Worm (Caenorhabditis elegans) whole organism, young adult: ENCODE data around the gene pals-18.

Experiments used
- B0035.1 ChIP-seq: sonication (generic microtip); optimal IDR thresholded peaks from 2 replicates; lab custom pipeline; 2016; ENCODE audit warnings: missing genetic modification characterization, mild to moderate bottlenecking, missing compliant biosample characterization, missing genotype, missing genetic modification reagents
- B0261.1 ChIP-seq: sonication (generic microtip); optimal IDR thresholded peaks from 2 replicates; lab custom pipeline; 2016; ENCODE audit warnings: mild to moderate bottlenecking, missing genetic modification characterization, moderate library complexity, missing compliant biosample characterization
- C06A6.2 ChIP-seq: fragments of 200-800 bp; sonication (Bioruptor generic); conservative IDR thresholded peaks from 2 replicates; pipeline ENCODE4 v1.3.6; 2022; ENCODE audit warnings: missing genetic modification characterization, missing compliant biosample characterization
- D2030.7 ChIP-seq: fragments of 200-800 bp; sonication (Bioruptor generic); IDR thresholded peaks from 2 replicates; pipeline ENCODE4 v1.3.6; 2022; ENCODE audit warnings: missing genetic modification reagents, missing genetic modification characterization, missing compliant biosample characterization
- F10E7.11 ChIP-seq: sonication (generic microtip); optimal IDR thresholded peaks from 2 replicates; lab custom pipeline; 2017; ENCODE audit warnings: mild to moderate bottlenecking, missing genetic modification characterization, moderate library complexity, missing compliant biosample characterization
- F33H1.4 ChIP-seq: fragments of 200-800 bp; sonication (Bioruptor generic); IDR thresholded peaks from 2 replicates; pipeline ENCODE4 v1.3.6; 2022; ENCODE audit warnings: missing genetic modification reagents, missing genetic modification characterization, missing compliant biosample characterization
- F55B11.4 ChIP-seq: sonication (generic microtip); optimal IDR thresholded peaks from 2 replicates; lab custom pipeline; 2016; ENCODE audit warnings: missing compliant biosample characterization, missing genetic modification characterization, borderline replicate concordance; ENCODE audit not compliant: insufficient read depth
- F57A8.1 ChIP-seq: fragments of 200-800 bp; sonication (Bioruptor generic); optimal IDR thresholded peaks from 2 replicates; lab custom pipeline; 2018; ENCODE audit warnings: mild to moderate bottlenecking, missing genetic modification characterization, moderate library complexity, missing compliant biosample characterization
- F57C9.4 ChIP-seq: sonication (generic microtip); optimal IDR thresholded peaks from 2 replicates; lab custom pipeline; 2017; ENCODE audit warnings: mild to moderate bottlenecking, missing genetic modification characterization, missing compliant biosample characterization
- Y56A3A.18 ChIP-seq: fragments of 200-800 bp; sonication (Bioruptor generic); IDR thresholded peaks from 2 replicates; pipeline ENCODE4 v1.3.6; 2022; ENCODE audit warnings: missing genetic modification reagents, missing genetic modification characterization, missing compliant biosample characterization
- ama-1 ChIP-seq, 3 experiments: fragments of 150-350 bp in 1 of 3; sonication (generic microtip) in 2 of 3; optimal IDR thresholded peaks; 2 replicates each; lab custom pipeline; 2014 to 2018; ENCODE audit warnings: missing biosample characterization in 2 of 3, missing genetic modification characterization in 2 of 3, missing genetic modification reagents in 2 of 3
- atf-7 ChIP-seq: sonication (generic microtip); optimal IDR thresholded peaks from 2 replicates; lab custom pipeline; 2017; ENCODE audit warnings: mild to moderate bottlenecking, missing genetic modification characterization, missing compliant biosample characterization
- athp-1 ChIP-seq: sonication (generic microtip); optimal IDR thresholded peaks from 2 replicates; lab custom pipeline; 2017; ENCODE audit warnings: mild to moderate bottlenecking, missing genetic modification characterization, missing compliant biosample characterization
- attf-5 ChIP-seq: fragments of 200-800 bp; sonication (Bioruptor generic); optimal IDR thresholded peaks from 2 replicates; lab custom pipeline; 2018; ENCODE audit warnings: mild to moderate bottlenecking, missing genetic modification characterization, missing compliant biosample characterization
- bed-2 ChIP-seq: fragments of 200-800 bp; sonication (Bioruptor generic); IDR thresholded peaks from 2 replicates; pipeline ENCODE4 v1.3.6; 2022; ENCODE audit warnings: missing genetic modification reagents, missing genetic modification characterization, missing compliant biosample characterization
- ccch-3 ChIP-seq: fragments of 200-800 bp; sonication (Bioruptor generic); optimal IDR thresholded peaks from 2 replicates; lab custom pipeline; 2018; ENCODE audit warnings: mild to moderate bottlenecking, missing genetic modification characterization, missing compliant biosample characterization
- cebp-1 ChIP-seq, 2 experiments: fragments of 200-800 bp in 1 of 2; sonication (Bioruptor generic) in 1 of 2; sonication (generic microtip) in 1 of 2; IDR thresholded peaks in 1 of 2; optimal IDR thresholded peaks in 1 of 2; 2 replicates each; pipeline versions ENCODE4 v1.3.6 to Lab custom; 2017 to 2022; ENCODE audit warnings: missing compliant biosample characterization in 2 of 2, missing genetic modification characterization in 2 of 2, mild to moderate bottlenecking in 1 of 2, missing genetic modification reagents in 1 of 2, moderate library complexity in 1 of 2
- ceh-100 ChIP-seq: fragments of 200-800 bp; sonication (Bioruptor generic); IDR thresholded peaks from 2 replicates; pipeline ENCODE4 v1.3.6; 2022; ENCODE audit warnings: missing genetic modification reagents, missing genetic modification characterization, missing compliant biosample characterization
- ceh-27 ChIP-seq: fragments of 200-800 bp; sonication (Bioruptor generic); optimal IDR thresholded peaks from 2 replicates; lab custom pipeline; 2018; ENCODE audit warnings: mild to moderate bottlenecking, missing genetic modification characterization, moderate library complexity, missing compliant biosample characterization
- ceh-79 ChIP-seq: sonication (generic microtip); optimal IDR thresholded peaks from 2 replicates; lab custom pipeline; 2017; ENCODE audit warnings: mild to moderate bottlenecking, missing genetic modification characterization, missing compliant biosample characterization
- ceh-91 ChIP-seq: fragments of 200-800 bp; sonication (Bioruptor generic); IDR thresholded peaks from 2 replicates; pipeline ENCODE4 v1.3.6; 2022; ENCODE audit warnings: missing genetic modification reagents, missing genetic modification characterization, missing compliant biosample characterization
- dpl-1 ChIP-seq: fragments of 150-350 bp; optimal IDR thresholded peaks from 2 replicates; lab custom pipeline; 2014; ENCODE audit warnings: missing biosample characterization, missing genetic modification reagents, missing genetic modification characterization
- efl-1 ChIP-seq: fragments of 150-350 bp; optimal IDR thresholded peaks from 2 replicates; lab custom pipeline; 2014; ENCODE audit warnings: missing biosample characterization, missing genetic modification reagents, missing genetic modification characterization
- egrh-3 ChIP-seq: fragments of 200-800 bp; sonication (Bioruptor generic); IDR thresholded peaks from 2 replicates; pipeline ENCODE4 v1.3.6; 2022; ENCODE audit warnings: missing genetic modification reagents, missing genetic modification characterization, missing compliant biosample characterization
- ets-4 ChIP-seq: fragments of 200-800 bp; sonication (Bioruptor generic); optimal IDR thresholded peaks from 2 replicates; lab custom pipeline; 2018; ENCODE audit warnings: mild to moderate bottlenecking, missing genetic modification characterization, missing compliant biosample characterization
- him-1 ChIP-seq: sonication (generic microtip); optimal IDR thresholded peaks from 2 replicates; lab custom pipeline; 2016; ENCODE audit warnings: missing genotype, missing genetic modification reagents, missing genetic modification characterization, missing compliant biosample characterization
- hlh-12 ChIP-seq: sonication (generic microtip); optimal IDR thresholded peaks from 2 replicates; lab custom pipeline; 2016; ENCODE audit warnings: missing genetic modification characterization, missing compliant biosample characterization
- hmg-1.2 ChIP-seq: fragments of 200-800 bp; sonication (Bioruptor generic); IDR thresholded peaks from 2 replicates; pipeline ENCODE4 v1.3.6; 2022; ENCODE audit warnings: missing genetic modification reagents, missing genetic modification characterization, missing compliant biosample characterization
- lir-1 ChIP-seq: fragments of 200-800 bp; sonication (Bioruptor generic); conservative IDR thresholded peaks from 2 replicates; pipeline ENCODE4 v1.3.6; 2022; ENCODE audit warnings: missing genetic modification reagents, missing genetic modification characterization, missing compliant biosample characterization
- lsl-1 ChIP-seq: fragments of 200-800 bp; sonication (Bioruptor generic); optimal IDR thresholded peaks from 2 replicates; lab custom pipeline; 2018; ENCODE audit warnings: mild to moderate bottlenecking, missing genetic modification characterization, moderate library complexity, missing compliant biosample characterization
- madf-10 ChIP-seq: sonication (generic microtip); optimal IDR thresholded peaks from 2 replicates; lab custom pipeline; 2016; ENCODE audit warnings: mild to moderate bottlenecking, missing genetic modification characterization, missing compliant biosample characterization
- madf-6 ChIP-seq: fragments of 200-800 bp; sonication (Bioruptor generic); IDR thresholded peaks from 2 replicates; pipeline ENCODE4 v1.3.6; 2022; ENCODE audit warnings: missing genetic modification reagents, missing genetic modification characterization, missing compliant biosample characterization
- mes-4 ChIP-seq: sonication (generic microtip); optimal IDR thresholded peaks from 2 replicates; lab custom pipeline; 2016; ENCODE audit warnings: missing genotype, missing genetic modification characterization, missing compliant biosample characterization
- mxl-1 ChIP-seq: sonication (generic microtip); optimal IDR thresholded peaks from 2 replicates; lab custom pipeline; 2016; ENCODE audit warnings: missing genetic modification characterization, missing compliant biosample characterization
- nfyb-1 ChIP-seq: fragments of 200-800 bp; sonication (Bioruptor generic); IDR thresholded peaks from 2 replicates; pipeline ENCODE4 v1.3.6; 2022; ENCODE audit warnings: missing genetic modification reagents, missing genetic modification characterization, missing compliant biosample characterization
- nhr-80 ChIP-seq: sonication (generic microtip); optimal IDR thresholded peaks from 2 replicates; lab custom pipeline; 2016; ENCODE audit warnings: missing genetic modification characterization, missing compliant biosample characterization
- somi-1 ChIP-seq: fragments of 200-800 bp; sonication (Bioruptor generic); optimal IDR thresholded peaks from 2 replicates; lab custom pipeline; 2018; ENCODE audit warnings: mild to moderate bottlenecking, missing genetic modification characterization, missing compliant biosample characterization
- sptf-2 ChIP-seq: fragments of 200-800 bp; sonication (Bioruptor generic); optimal IDR thresholded peaks from 2 replicates; lab custom pipeline; 2018; ENCODE audit warnings: mild to moderate bottlenecking, missing genetic modification characterization, missing compliant biosample characterization
- tbp1 ChIP-seq: fragments of 200-800 bp; sonication (Bioruptor generic); optimal IDR thresholded peaks from 2 replicates; lab custom pipeline; 2018; ENCODE audit warnings: mild to moderate bottlenecking, missing genetic modification characterization, missing compliant biosample characterization
- zfh-2 ChIP-seq: fragments of 200-800 bp; sonication (Bioruptor generic); conservative IDR thresholded peaks from 2 replicates; pipeline ENCODE4 v1.3.6; 2022; ENCODE audit warnings: missing genetic modification reagents, missing genetic modification characterization, missing compliant biosample characterization
- zim-3 ChIP-seq: sonication (generic microtip); optimal IDR thresholded peaks from 2 replicates; lab custom pipeline; 2017; ENCODE audit warnings: mild to moderate bottlenecking, missing genetic modification characterization, moderate library complexity, missing compliant biosample characterization
- ztf-28 ChIP-seq: fragments of 200-800 bp; sonication (Bioruptor generic); IDR thresholded peaks from 2 replicates; pipeline ENCODE4 v1.3.6; 2022; ENCODE audit warnings: missing genetic modification reagents, missing genetic modification characterization, missing compliant biosample characterization

The pals-18 gene

DNA sequence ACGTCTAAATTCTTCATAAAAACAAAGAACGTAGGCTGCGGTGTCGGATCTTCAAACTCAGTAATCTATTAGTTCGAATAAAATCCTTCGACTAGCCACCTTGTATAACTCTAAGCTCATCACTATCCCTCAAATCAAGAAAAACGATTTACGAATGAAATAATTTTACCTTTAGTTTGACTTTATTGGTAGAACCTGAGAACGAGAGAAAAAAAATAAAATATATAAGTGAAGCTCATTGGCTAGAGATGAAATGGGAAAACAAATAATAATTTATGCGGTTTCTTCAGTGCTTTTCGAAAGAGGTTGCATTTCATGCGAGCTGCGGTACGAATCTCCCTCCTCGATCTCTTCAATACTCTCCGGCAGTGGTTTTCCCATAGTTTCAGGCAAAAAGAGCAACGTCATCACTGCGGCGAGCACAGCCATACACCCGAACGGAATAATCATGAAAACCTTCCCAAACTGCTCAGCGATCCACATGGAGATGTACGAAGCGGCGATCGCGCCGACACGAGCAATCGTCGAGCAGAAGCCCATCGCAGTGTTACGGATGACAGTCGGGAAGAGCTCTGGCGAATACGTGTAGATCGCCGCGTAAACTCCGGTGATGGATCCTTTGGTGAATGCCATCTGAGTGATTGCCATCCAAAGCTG lies 16.6 kb downstream of the pals-18 start (continued):
- peak; percentile 90; the same call in 1 of the 2 replicates for TF ChIP-seq Y56A3A.18
- no peak for TF ChIP-seq F57A8.1
- TF ChIP-seq hmg-1.2 (GFP tag; lab: Robert Waterston, UW), result peak; percentile 55

DNA sequence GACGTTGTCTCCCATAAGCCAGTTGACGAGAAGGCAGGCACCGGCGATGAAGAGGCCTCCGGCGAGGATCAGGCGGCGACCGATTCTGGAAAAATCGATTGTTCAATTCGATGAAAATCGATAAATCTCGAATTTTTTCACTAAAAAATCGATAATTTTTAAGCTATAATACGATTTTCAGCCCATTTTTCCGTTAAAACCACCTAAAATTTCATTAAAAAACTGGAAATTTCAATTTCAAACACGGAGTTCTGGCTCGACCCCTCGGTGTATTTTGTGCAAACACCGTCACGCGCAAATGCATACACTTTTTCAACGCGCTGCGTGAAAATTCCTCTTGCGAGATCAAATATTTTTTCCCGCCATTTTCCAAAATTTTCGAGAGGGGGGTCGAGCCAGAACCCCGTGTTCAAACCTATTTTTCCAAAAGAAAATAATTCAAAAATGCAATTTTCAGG lies 17.2 kb downstream of the pals-18 start:
- TF ChIP-seq dpl-1 (peak; percentile 41), madf-6 (peak; percentile 43), efl-1 (GFP tag; lab: Kevin White, UChicago) (peak; percentile 55), D2030.7 (GFP tag; lab: Robert Waterston, UW) (peak; percentile 53), F33H1.4 (GFP tag; lab: Robert Waterston, UW) (peak; percentile 39)
- TF ChIP-seq, all 124 proteins: peak for 5; not testable (repeated sequence) for 119

DNA sequence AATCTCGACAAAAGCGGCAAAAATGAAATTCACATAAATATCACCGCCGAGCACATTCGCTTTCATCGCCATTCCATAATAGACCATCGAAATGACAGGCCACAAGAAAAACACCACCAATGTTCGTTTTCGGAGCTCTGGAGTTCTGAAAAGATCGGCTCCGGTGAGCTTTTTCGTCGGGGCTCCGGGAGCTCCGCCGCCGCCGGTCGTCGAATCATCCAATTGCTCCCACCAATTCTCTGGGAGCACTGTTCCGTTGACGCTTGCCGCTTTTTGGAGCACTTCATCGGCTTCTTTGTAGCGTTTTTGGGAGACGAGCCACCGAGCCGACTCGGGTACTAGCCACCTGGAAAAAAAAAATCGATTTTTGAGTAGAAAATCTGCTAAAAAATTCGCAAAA lies 18.2 kb downstream of the pals-18 start:
- no peak for TF ChIP-seq nhr-80
- no peak for TF ChIP-seq atf-7
- TF ChIP-seq ceh-27 (GFP tag; lab: Kevin White, UChicago), result no peak
- peak; percentile 60; the same call in 1 of the 2 replicates for TF ChIP-seq zfh-2 (GFP tag; lab: Robert Waterston, UW)

DNA sequence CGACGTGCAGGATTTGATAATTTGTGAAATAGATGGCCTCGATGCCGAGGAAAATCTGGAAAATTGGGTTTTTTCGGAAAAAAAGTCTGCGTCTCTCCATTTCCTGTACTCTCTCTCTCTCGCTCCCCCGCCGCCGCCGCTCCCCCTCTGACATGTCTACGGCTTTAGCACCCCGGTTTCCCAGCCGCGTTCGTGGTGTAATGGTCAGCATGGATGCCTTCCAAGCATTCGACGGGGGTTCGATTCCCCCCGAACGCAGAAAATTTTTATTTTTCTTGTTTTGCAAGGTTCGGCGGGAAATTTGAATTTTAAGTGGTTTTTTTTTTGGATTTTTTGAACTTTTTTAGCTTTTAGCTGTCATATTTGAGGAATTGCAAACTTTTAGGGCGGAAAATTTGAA lies 21.1 kb downstream of the pals-18 start:
- TF ChIP-seq mes-4, result no peak
- TF ChIP-seq B0261.1 (tag; lab: Kevin White, UChicago), result peak; percentile 96
- peak; percentile 64; the same call in 1 of the 2 replicates for TF ChIP-seq madf-6
- peak; percentile 99 for TF ChIP-seq tbp1 (GFP tag; lab: Kevin White, UChicago)
- TF ChIP-seq sptf-2, result no peak
- peak; percentile 57 for TF ChIP-seq attf-5 (GFP tag; lab: Kevin White, UChicago)
- no peak for TF ChIP-seq C06A6.2 (GFP tag; lab: Robert Waterston, UW)
- TF ChIP-seq hlh-12 (tag; lab: Kevin White, UChicago), result no peak
- TF ChIP-seq ztf-28, result 0 out of 2 replicates have a peak, but pooled peaks have one; percentile 57
- TF ChIP-seq B0035.1 (tag; lab: Kevin White, UChicago), result no peak
- no peak for TF ChIP-seq ceh-79 (tag; lab: Kevin White, UChicago)
- TF ChIP-seq F10E7.11 (tag; lab: Kevin White, UChicago), result peak; percentile 59
- TF ChIP-seq somi-1 (GFP tag; lab: Kevin White, UChicago), result no peak
- TF ChIP-seq zim-3 (tag; lab: Kevin White, UChicago), result no peak
- TF ChIP-seq hmg-1.2 (GFP tag; lab: Robert Waterston, UW), result peak; percentile 100
- no peak for TF ChIP-seq ama-1 (optimal IDR thresholded peaks at IDR 0.05; lab: Kevin White, UChicago)
- peak in 1 of 2 experiments; percentile 90 for TF ChIP-seq ama-1 (GFP tag; optimal IDR thresholded peaks at IDR 0.05; lab: Kevin White, UChicago)
- TF ChIP-seq ets-4 (GFP tag; lab: Kevin White, UChicago), result no peak
- peak; percentile 54 for TF ChIP-seq madf-10 (tag; lab: Kevin White, UChicago)
- TF ChIP-seq cebp-1 (GFP tag; IDR thresholded peaks at IDR 0.05; lab: Robert Waterston, UW), result peak; percentile 39; the same call in 1 of the 2 replicates
- TF ChIP-seq cebp-1 (tag; optimal IDR thresholded peaks at IDR 0.05; lab: Kevin White, UChicago), result peak; percentile 74
- no peak for TF ChIP-seq ccch-3 (GFP tag; lab: Kevin White, UChicago)
- no peak for TF ChIP-seq F55B11.4 (tag; lab: Kevin White, UChicago)
- 0 out of 2 replicates have a peak, but pooled peaks have one; percentile 10 for TF ChIP-seq ceh-91 (GFP tag; lab: Robert Waterston, UW)
- TF ChIP-seq bed-2 (GFP tag; lab: Robert Waterston, UW), result no peak
- peak; percentile 52; the same call in 1 of the 2 replicates for TF ChIP-seq ceh-100 (GFP tag; lab: Robert Waterston, UW)
- TF ChIP-seq efl-1 (GFP tag; lab: Kevin White, UChicago), result peak; percentile 16
- no peak for TF ChIP-seq Y56A3A.18
- peak; percentile 54 for TF ChIP-seq athp-1
- peak; percentile 34 for TF ChIP-seq lsl-1 (GFP tag; lab: Kevin White, UChicago)
- peak; percentile 13 for TF ChIP-seq F57C9.4
- peak; percentile 48 for TF ChIP-seq him-1 (tag; lab: Kevin White, UChicago)
- peak; percentile 69 for TF ChIP-seq lir-1
- TF ChIP-seq nfyb-1 (GFP tag; lab: Robert Waterston, UW), result peak; percentile 84
- peak; percentile 24 for TF ChIP-seq mxl-1 (tag; lab: Kevin White, UChicago)
- TF ChIP-seq egrh-3 (GFP tag; lab: Robert Waterston, UW), result peak; percentile 76
